Fruit fly (Drosophila melanogaster): Measurements from ENCODE around the gene CG12680.

DNA sequence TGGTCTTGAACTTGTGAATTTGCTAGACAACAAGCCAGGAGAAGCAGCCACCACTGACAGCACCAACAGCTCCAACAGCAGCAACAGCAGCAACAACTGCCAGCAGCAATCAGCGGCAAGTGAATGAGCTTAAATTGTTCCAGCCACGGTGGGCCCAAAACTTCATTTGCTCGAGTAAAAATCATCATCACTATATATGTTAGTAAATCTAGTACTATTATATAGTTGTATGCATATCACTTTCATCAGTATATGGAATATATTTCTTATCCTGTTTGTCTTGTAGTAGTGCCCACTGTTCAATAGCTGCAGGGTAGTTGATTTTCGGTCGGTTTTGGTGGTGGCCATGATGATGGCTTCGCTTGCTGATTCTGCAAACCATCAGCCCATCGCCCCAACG is 38.4 kb upstream of the CG12680 start:
- TF ChIP-seq CG9948 (tag; optimal IDR thresholded peaks at IDR 0.05) (peak; percentile 45), EcR (GFP tag; optimal IDR thresholded peaks at IDR 0.05) (no peak)
